Fruit fly (Drosophila melanogaster): ENCODE results near the gene Lasp.

DNA sequence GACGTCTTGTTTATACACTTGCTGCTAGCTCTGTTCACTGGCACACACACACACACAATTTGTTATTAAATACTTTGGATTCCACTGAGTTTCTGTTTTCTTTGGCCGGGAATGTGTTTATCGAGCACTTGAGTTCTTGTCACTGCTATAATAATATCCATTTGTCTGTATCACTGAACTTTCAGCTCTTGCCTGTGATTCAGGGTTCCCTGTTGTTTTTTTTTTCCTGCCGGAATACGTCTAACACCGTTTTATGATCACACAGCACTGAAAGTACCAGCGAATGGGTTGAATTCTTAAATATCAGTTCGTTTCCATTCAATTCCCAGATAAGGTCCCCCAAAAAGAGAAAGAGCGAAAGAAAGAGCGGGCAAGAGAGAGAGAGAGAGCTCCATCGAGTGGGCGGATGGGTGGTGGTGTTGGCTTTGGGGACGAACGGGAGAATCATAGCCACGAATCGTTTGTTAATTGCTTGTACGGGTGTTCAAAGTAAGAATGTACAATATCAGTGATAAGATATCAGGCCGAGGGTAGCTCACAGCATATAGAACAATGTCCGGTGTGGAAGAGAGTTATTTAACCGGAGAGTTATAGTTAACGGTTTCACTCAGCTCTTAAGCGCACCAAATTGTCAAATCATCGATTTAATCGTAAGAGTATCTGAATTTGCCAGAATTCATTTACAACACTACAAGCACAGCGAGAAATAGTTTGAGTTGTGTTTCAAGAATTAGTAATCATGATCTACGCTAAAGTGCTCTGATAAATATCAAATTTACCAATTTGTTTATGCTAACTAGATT is 43.6 kb downstream of the Lasp start, which contains the start of gene Galphaf:
- TF ChIP-seq CG3032 (tag; optimal IDR thresholded peaks at IDR 0.05) = no peak
- no peak for TF ChIP-seq Eip78C (GFP tag)
- no peak for TF ChIP-seq CG6792 (GFP tag; optimal IDR thresholded peaks at IDR 0.05)
- no peak for TF ChIP-seq CG6854 (GFP tag; optimal IDR thresholded peaks at IDR 0.05)
- TF ChIP-seq CG32006 (GFP tag; optimal IDR thresholded peaks at IDR 0.05) = no peak
- no peak for TF ChIP-seq CG6276 (GFP tag; optimal IDR thresholded peaks at IDR 0.05)
- no peak for TF ChIP-seq achi (GFP tag; optimal IDR thresholded peaks at IDR 0.05)
- TF ChIP-seq acj6 (GFP tag; optimal IDR thresholded peaks at IDR 0.05) = no peak
- no peak for TF ChIP-seq CG15336 (GFP tag; IDR thresholded peaks at IDR 0.05)
